Worm (Caenorhabditis elegans) whole organism, L1 larva: Measurements from ENCODE around the gene rpl-12.

ENCODE experiments used
- C04F5.9 ChIP-seq: sonication (generic microtip); optimal IDR thresholded peaks from 2 replicates; lab custom pipeline; 2016; ENCODE audit warnings: missing genetic modification characterization, missing compliant biosample characterization
- C16A3.4 ChIP-seq: fragments of 150-350 bp; optimal IDR thresholded peaks from 2 replicates; lab custom pipeline; 2014; ENCODE audit warnings: missing biosample characterization, missing genetic modification characterization
- C34B4.2 ChIP-seq: sonication (generic microtip); optimal IDR thresholded peaks from 2 replicates; lab custom pipeline; 2017; ENCODE audit warnings: mild to moderate bottlenecking, missing genetic modification characterization, missing compliant biosample characterization
- alr-1 ChIP-seq: fragments of 200-800 bp; sonication (Bioruptor generic); optimal IDR thresholded peaks from 2 replicates; lab custom pipeline; 2018; ENCODE audit warnings: borderline replicate concordance, mild to moderate bottlenecking, missing genetic modification characterization, missing compliant biosample characterization
- aly-2 ChIP-seq: fragments of 150-350 bp; optimal IDR thresholded peaks from 2 replicates; lab custom pipeline; 2014; ENCODE audit warnings: missing biosample characterization, missing genetic modification characterization
- ama-1 ChIP-seq: fragments of 150-350 bp; optimal IDR thresholded peaks from 2 replicates; lab custom pipeline; 2014
- ceh-63 ChIP-seq: fragments of 200-800 bp; sonication (Bioruptor generic); optimal IDR thresholded peaks from 2 replicates; lab custom pipeline; 2018; ENCODE audit warnings: mild to moderate bottlenecking, missing genetic modification characterization, missing compliant biosample characterization
- ceh-8 ChIP-seq: fragments of 200-800 bp; sonication (Bioruptor generic); optimal IDR thresholded peaks from 2 replicates; lab custom pipeline; 2018; ENCODE audit warnings: mild to moderate bottlenecking, missing genetic modification characterization, moderate library complexity, missing compliant biosample characterization
- ceh-82 ChIP-seq, 3 experiments: fragments of 150-350 bp in 1 of 3; sonication (generic microtip) in 2 of 3; optimal IDR thresholded peaks; 2 replicates each; lab custom pipeline; 2014 to 2017; ENCODE audit warnings: missing biosample characterization in 3 of 3, missing genetic modification characterization in 3 of 3
- ceh-90 ChIP-seq: sonication (generic microtip); optimal IDR thresholded peaks from 2 replicates; lab custom pipeline; 2016; ENCODE audit warnings: missing genetic modification characterization, missing compliant biosample characterization
- ces-1 ChIP-seq: fragments of 150-350 bp; optimal IDR thresholded peaks from 2 replicates; lab custom pipeline; 2014; ENCODE audit warnings: missing biosample characterization, missing genetic modification reagents, missing genetic modification characterization
- dsc-1 ChIP-seq: sonication (generic microtip); optimal IDR thresholded peaks from 2 replicates; lab custom pipeline; 2016; ENCODE audit warnings: mild to moderate bottlenecking, missing genetic modification characterization, missing compliant biosample characterization
- efl-1 ChIP-seq, 4 experiments: fragments of 150-350 bp; optimal IDR thresholded peaks in 3 of 4; peaks in 1 of 4; 1 replicate in 1 of 4; 2 replicates in 3 of 4; lab custom pipeline; 2014; ENCODE audit warnings: missing biosample characterization in 2 of 4, missing genetic modification characterization in 2 of 4, missing genetic modification reagents in 2 of 4
- efl-3 ChIP-seq: fragments of 200-800 bp; sonication (Bioruptor generic); optimal IDR thresholded peaks from 2 replicates; lab custom pipeline; 2018; ENCODE audit warnings: mild to moderate bottlenecking, missing genetic modification characterization, missing compliant biosample characterization
- egl-13 ChIP-seq: sonication (generic microtip); optimal IDR thresholded peaks from 2 replicates; lab custom pipeline; 2016; ENCODE audit warnings: missing genotype, missing genetic modification reagents, missing genetic modification characterization, missing compliant biosample characterization
- egl-27 ChIP-seq, 2 experiments: fragments of 150-350 bp in 1 of 2; sonication (generic microtip); optimal IDR thresholded peaks; 3 replicates each; lab custom pipeline; 2017 to 2018; ENCODE audit warnings: missing biosample characterization in 2 of 2, missing genetic modification characterization in 2 of 2, missing genetic modification reagents in 2 of 2
- elt-3 ChIP-seq, 6 experiments: fragments of 150-350 bp in 1 of 6; sonication (generic microtip); optimal IDR thresholded peaks; 2 replicates each; lab custom pipeline; 2017 to 2018; ENCODE audit warnings: missing biosample characterization in 6 of 6, missing genetic modification characterization in 6 of 6, inconsistent platforms in 1 of 6
- fkh-4 ChIP-seq: sonication (generic microtip); optimal IDR thresholded peaks from 2 replicates; lab custom pipeline; 2016; ENCODE audit warnings: missing compliant biosample characterization, missing genetic modification characterization, borderline replicate concordance
- fkh-8 ChIP-seq: sonication (generic microtip); optimal IDR thresholded peaks from 2 replicates; lab custom pipeline; 2016; ENCODE audit warnings: mild to moderate bottlenecking, missing genetic modification characterization, missing compliant biosample characterization
- fos-1 ChIP-seq: fragments of 150-350 bp; optimal IDR thresholded peaks from 2 replicates; lab custom pipeline; 2014; ENCODE audit warnings: missing biosample characterization, missing genetic modification characterization
- isw-1 ChIP-seq: fragments of 200-800 bp; sonication (Bioruptor generic); IDR thresholded peaks from 2 replicates; pipeline ENCODE4 v1.3.6; 2022; ENCODE audit warnings: missing genetic modification characterization, missing compliant biosample characterization
- lin-13 ChIP-seq: fragments of 150-350 bp; optimal IDR thresholded peaks from 2 replicates; lab custom pipeline; 2014; ENCODE audit warnings: missing biosample characterization, missing genetic modification reagents, missing genetic modification characterization
- lin-35 ChIP-seq, 2 experiments: fragments of 150-350 bp; optimal IDR thresholded peaks; 2 replicates each; lab custom pipeline; 2014; ENCODE audit warnings: missing biosample characterization in 2 of 2, missing genetic modification characterization in 2 of 2, missing genetic modification reagents in 2 of 2
- lin-39 ChIP-seq: fragments of 150-350 bp; optimal IDR thresholded peaks from 2 replicates; lab custom pipeline; 2014; ENCODE audit warnings: missing biosample characterization, missing genetic modification reagents, missing genetic modification characterization
- lir-3 ChIP-seq: sonication (generic microtip); optimal IDR thresholded peaks from 2 replicates; lab custom pipeline; 2016; ENCODE audit warnings: mild to moderate bottlenecking, missing genetic modification characterization, moderate library complexity, missing compliant biosample characterization; ENCODE audit not compliant: poor library complexity
- lsy-2 ChIP-seq, 2 experiments: fragments of 150-350 bp; optimal IDR thresholded peaks; 2 replicates each; lab custom pipeline; 2014; ENCODE audit warnings: missing biosample characterization in 2 of 2, missing genetic modification characterization in 2 of 2
- mdl-1 ChIP-seq, 2 experiments: fragments of 150-350 bp; optimal IDR thresholded peaks; 2 replicates each; lab custom pipeline; 2014 to 2017; ENCODE audit warnings: missing biosample characterization in 2 of 2, missing genetic modification characterization in 2 of 2, inconsistent platforms in 1 of 2
- mep-1 ChIP-seq: fragments of 150-350 bp; optimal IDR thresholded peaks from 2 replicates; lab custom pipeline; 2014; ENCODE audit warnings: missing biosample characterization, missing genetic modification characterization
- nhr-11 ChIP-seq: fragments of 150-350 bp; optimal IDR thresholded peaks from 2 replicates; lab custom pipeline; 2014; ENCODE audit warnings: missing biosample characterization, missing genetic modification characterization
- nhr-12 ChIP-seq: sonication (generic microtip); optimal IDR thresholded peaks from 2 replicates; lab custom pipeline; 2017; ENCODE audit warnings: missing biosample characterization, missing genetic modification characterization
- nhr-19 ChIP-seq: fragments of 200-800 bp; sonication (Bioruptor generic); conservative IDR thresholded peaks from 2 replicates; pipeline ENCODE4 v1.3.6; 2022; ENCODE audit warnings: missing genetic modification characterization, missing compliant biosample characterization
- nhr-237 ChIP-seq: fragments of 150-350 bp; optimal IDR thresholded peaks from 2 replicates; lab custom pipeline; 2014; ENCODE audit warnings: missing biosample characterization, missing genetic modification characterization
- nhr-28 ChIP-seq: fragments of 150-350 bp; optimal IDR thresholded peaks from 2 replicates; lab custom pipeline; 2014; ENCODE audit warnings: missing biosample characterization, missing genetic modification characterization
- nhr-47 ChIP-seq: sonication (generic microtip); optimal IDR thresholded peaks from 2 replicates; lab custom pipeline; 2016; ENCODE audit warnings: mild to moderate bottlenecking, missing genetic modification characterization, moderate library complexity, missing compliant biosample characterization
- nhr-84 ChIP-seq: sonication (generic microtip); optimal IDR thresholded peaks from 2 replicates; lab custom pipeline; 2017; ENCODE audit warnings: missing biosample characterization, missing genetic modification characterization
- nhr-85 ChIP-seq: sonication (generic microtip); peaks from one replicate; lab custom pipeline; 2016; ENCODE audit warnings: missing genetic modification characterization, inconsistent platforms, missing compliant biosample characterization
- nhr-90 ChIP-seq: sonication (generic microtip); optimal IDR thresholded peaks from 2 replicates; lab custom pipeline; 2016; ENCODE audit warnings: mild to moderate bottlenecking, missing genetic modification characterization, missing compliant biosample characterization; ENCODE audit not compliant: poor library complexity
- pag-3 ChIP-seq: sonication (generic microtip); optimal IDR thresholded peaks from 2 replicates; lab custom pipeline; 2017; ENCODE audit warnings: missing genetic modification characterization, mild to moderate bottlenecking, missing compliant biosample characterization, antibody characterized with exemption, borderline replicate concordance; ENCODE audit not compliant: insufficient read depth
- rnt-1 ChIP-seq: sonication (generic microtip); optimal IDR thresholded peaks from 2 replicates; lab custom pipeline; 2016; ENCODE audit warnings: mild to moderate bottlenecking, missing genetic modification characterization, moderate library complexity, missing compliant biosample characterization
- skn-1 ChIP-seq: fragments of 150-350 bp; optimal IDR thresholded peaks from 2 replicates; lab custom pipeline; 2014; ENCODE audit warnings: missing biosample characterization, missing genetic modification characterization
- snu-23 ChIP-seq: sonication (generic microtip); optimal IDR thresholded peaks from 2 replicates; lab custom pipeline; 2016; ENCODE audit warnings: missing genetic modification characterization, missing compliant biosample characterization
- sup-37 ChIP-seq: fragments of 200-800 bp; sonication (Bioruptor generic); optimal IDR thresholded peaks from 2 replicates; lab custom pipeline; 2018; ENCODE audit warnings: mild to moderate bottlenecking, missing genetic modification characterization, missing compliant biosample characterization
- swsn-7 ChIP-seq: sonication (generic microtip); optimal IDR thresholded peaks from 2 replicates; lab custom pipeline; 2016; ENCODE audit warnings: missing genetic modification characterization, missing compliant biosample characterization
- tbx-2 ChIP-seq: sonication (generic microtip); optimal IDR thresholded peaks from 2 replicates; lab custom pipeline; 2016; ENCODE audit warnings: missing genetic modification characterization, missing compliant biosample characterization
- tlp-1 ChIP-seq: fragments of 150-350 bp; optimal IDR thresholded peaks from 2 replicates; lab custom pipeline; 2014; ENCODE audit warnings: missing biosample characterization, missing genetic modification characterization
- unc-86 ChIP-seq: sonication (generic microtip); optimal IDR thresholded peaks from 2 replicates; lab custom pipeline; 2016; ENCODE audit warnings: missing genetic modification characterization, missing compliant biosample characterization
- vab-15 ChIP-seq: sonication (generic microtip); optimal IDR thresholded peaks from 2 replicates; lab custom pipeline; 2017; ENCODE audit warnings: missing genotype, mild to moderate bottlenecking, missing genetic modification characterization, missing compliant biosample characterization
- zag-1 ChIP-seq: fragments of 150-350 bp; optimal IDR thresholded peaks from 2 replicates; lab custom pipeline; 2014; ENCODE audit warnings: missing biosample characterization, missing genetic modification characterization
- zip-4 ChIP-seq: fragments of 200-800 bp; sonication (Bioruptor generic); optimal IDR thresholded peaks from 2 replicates; lab custom pipeline; 2018; ENCODE audit warnings: mild to moderate bottlenecking, missing genetic modification characterization, moderate library complexity, missing compliant biosample characterization
- ztf-11 ChIP-seq, 2 experiments: sonication (generic microtip); optimal IDR thresholded peaks; 2 replicates each; lab custom pipeline; 2016 to 2017; ENCODE audit warnings: missing genetic modification characterization in 2 of 2, missing biosample characterization in 1 of 2, missing compliant biosample characterization in 1 of 2

Gene rpl-12

ce11 chrIV:13240078-13240841 is at the start of gene rpl-12:
Gene rpl-12, minus strand, starts transcription at chrIV:13240651.
- TF ChIP-seq lir-3 (tag; lab: Kevin White, UChicago) (peak; percentile 95), nhr-90 (tag; lab: Kevin White, UChicago) (peak; percentile 99), ces-1 (GFP tag; lab: Kevin White, UChicago) (peak; percentile 94), fkh-8 (peak; percentile 100), C04F5.9 (peak; percentile 97), unc-86 (tag; lab: Kevin White, UChicago) (peak; percentile 99), vab-15 (peak; percentile 97), tbx-2 (tag; lab: Kevin White, UChicago) (peak; percentile 99), rnt-1 (tag; lab: Kevin White, UChicago) (peak; percentile 98), nhr-237 (tag; lab: Kevin White, UChicago) (peak; percentile 96), sup-37 (GFP tag; lab: Kevin White, UChicago) (peak; percentile 97), zip-4 (GFP tag; lab: Kevin White, UChicago) (peak; percentile 95), nhr-85 (tag; lab: Kevin White, UChicago) (peak; percentile 99), nhr-84 (tag; lab: Kevin White, UChicago) (peak; percentile 67), nhr-12 (tag; lab: Kevin White, UChicago) (peak; percentile 35), efl-3 (GFP tag; lab: Kevin White, UChicago) (peak; percentile 58), alr-1 (tag; lab: Kevin White, UChicago) (peak; percentile 46), fos-1 (tag; lab: Kevin White, UChicago) (peak; percentile 97), lin-39 (tag; lab: Kevin White, UChicago) (peak; percentile 99), skn-1 (tag; lab: Kevin White, UChicago) (peak; percentile 96), swsn-7 (tag; lab: Kevin White, UChicago) (peak; percentile 99), mdl-1 (tag; optimal IDR thresholded peaks at IDR 0.05; lab: Kevin White, UChicago) (peak; percentile 2 to 98), egl-27 (tag; optimal IDR thresholded peaks at IDR 0.05; lab: Kevin White, UChicago) (peak; percentile 72 to 87), zag-1 (tag; lab: Kevin White, UChicago) (peak; percentile 94), C34B4.2 (tag; lab: Kevin White, UChicago) (peak; percentile 82), pag-3 (no peak), nhr-28 (tag; lab: Kevin White, UChicago) (peak; percentile 36), efl-1 (optimal IDR thresholded peaks at IDR 0.05; lab: Kevin White, UChicago) (peak; percentile 98), efl-1 (GFP tag; optimal IDR thresholded peaks at IDR 0.05 in 1 of 2; lab: Kevin White, UChicago) (peak; percentile 93 to 100), isw-1 (GFP tag; lab: Robert Waterston, UW) (peak; percentile 99), nhr-47 (tag; lab: Kevin White, UChicago) (peak; percentile 99), ceh-63 (GFP tag; lab: Kevin White, UChicago) (peak; percentile 77), ceh-8 (GFP tag; lab: Kevin White, UChicago) (peak; percentile 98), nhr-19 (GFP tag; lab: Robert Waterston, UW) (peak; percentile 99), mep-1 (tag; lab: Kevin White, UChicago) (peak; percentile 100), fkh-4 (tag; lab: Kevin White, UChicago) (peak; percentile 95), ceh-90 (tag; lab: Kevin White, UChicago) (peak; percentile 71), elt-3 (tag; optimal IDR thresholded peaks at IDR 0.05; lab: Kevin White, UChicago) (peak; percentile 86 to 99 (median 98)), ztf-11 (tag; optimal IDR thresholded peaks at IDR 0.05; lab: Kevin White, UChicago) (peak in 1 of 2 experiments; percentile 96), nhr-11 (tag; lab: Kevin White, UChicago) (peak; percentile 93), lin-13 (GFP tag; lab: Kevin White, UChicago) (peak; percentile 99), lin-35 (GFP tag; optimal IDR thresholded peaks at IDR 0.05; lab: Kevin White, UChicago) (peak; percentile 98 to 99), aly-2 (tag; lab: Kevin White, UChicago) (peak; percentile 93), C16A3.4 (tag; lab: Kevin White, UChicago) (peak; percentile 99), snu-23 (GFP tag; lab: Kevin White, UChicago) (peak; percentile 100), ama-1 (lab: Kevin White, UChicago) (peak; percentile 68), dsc-1 (tag; lab: Kevin White, UChicago) (peak; percentile 99), ceh-82 (tag; optimal IDR thresholded peaks at IDR 0.05; lab: Kevin White, UChicago) (peak; percentile 98 to 100 (median 99)), tlp-1 (tag; lab: Kevin White, UChicago) (no peak), egl-13 (tag; lab: Kevin White, UChicago) (peak; percentile 97), lsy-2 (tag; optimal IDR thresholded peaks at IDR 0.05; lab: Kevin White, UChicago) (peak; percentile 98)
